Fruit fly (Drosophila melanogaster): ENCODE data around the gene Myb.
A peak's percentile ranks its signal among the peaks of the same experiment; 100 is the strongest.

Gene Myb

dm6 chrX:15818608-15819184, 38.9 kb downstream of the Myb start (continued):
- peak; percentile 11 for TF ChIP-seq Camta (GFP tag; optimal IDR thresholded peaks at IDR 0.05)
- peak; percentile 16 for TF ChIP-seq HmgZ (tag; optimal IDR thresholded peaks at IDR 0.05)
- TF ChIP-seq pan (optimal IDR thresholded peaks at IDR 0.05), result peak in 1 of 2 experiments; percentile 50
- peak in 1 of 2 experiments; percentile 14 for TF ChIP-seq pan (GFP tag; optimal IDR thresholded peaks at IDR 0.05 in 1 of 2, IDR thresholded peaks at IDR 0.05 in 1 of 2)
- peak; percentile 56; the same call in 1 of the 2 replicates for TF ChIP-seq seq (GFP tag; IDR thresholded peaks at IDR 0.05)
- TF ChIP-seq dan (GFP tag; IDR thresholded peaks at IDR 0.05), result no peak
- peak; percentile 94 for TF ChIP-seq Ets65A (GFP tag)
- TF ChIP-seq eve (GFP tag; optimal IDR thresholded peaks at IDR 0.05), result peak in 1 of 2 experiments; percentile 36
- TF ChIP-seq pum (GFP tag; optimal IDR thresholded peaks at IDR 0.05), result peak; percentile 11
- TF ChIP-seq Ptx1 (GFP tag; IDR thresholded peaks at IDR 0.05), result peak; percentile 42
- peak; percentile 8 for TF ChIP-seq jumu (GFP tag; optimal IDR thresholded peaks at IDR 0.05)

dm6 chrX:15817823-15818222, 39.8 kb downstream of the Myb start:
- TF ChIP-seq CG12071 (GFP tag; optimal IDR thresholded peaks at IDR 0.05) (no peak), CG17328 (GFP tag; IDR thresholded peaks at IDR 0.05) (no peak), br (optimal IDR thresholded peaks at IDR 0.05) (no peak), CoRest (tag; optimal IDR thresholded peaks at IDR 0.05) (no peak), CG32772 (GFP tag; IDR thresholded peaks at IDR 0.05) (no peak), Chrac-16 (GFP tag; optimal IDR thresholded peaks at IDR 0.05) (no peak), Ptx1 (GFP tag; IDR thresholded peaks at IDR 0.05) (no peak), dan (GFP tag; IDR thresholded peaks at IDR 0.05) (no peak), nerfin-1 (tag; optimal IDR thresholded peaks at IDR 0.05) (peak; percentile 90), CG13296 (GFP tag; optimal IDR thresholded peaks at IDR 0.05) (no peak), CG13123 (GFP tag; optimal IDR thresholded peaks at IDR 0.05) (no peak), CG7928 (GFP tag; optimal IDR thresholded peaks at IDR 0.05) (no peak), CG30431 (GFP tag; optimal IDR thresholded peaks at IDR 0.05) (no peak), pho (GFP tag; optimal IDR thresholded peaks at IDR 0.05) (no peak), sd (tag; optimal IDR thresholded peaks at IDR 0.05) (peak; percentile 89), schlank (tag; optimal IDR thresholded peaks at IDR 0.05) (no peak), Dip2 (GFP tag; IDR thresholded peaks at IDR 0.05) (no peak), crc (GFP tag; optimal IDR thresholded peaks at IDR 0.05) (no peak), CG34422 (GFP tag; IDR thresholded peaks at IDR 0.05) (no peak), pros (GFP tag; optimal IDR thresholded peaks at IDR 0.05) (peak; percentile 56), insv (GFP tag; optimal IDR thresholded peaks at IDR 0.05) (peak in 1 of 2 experiments; percentile 30), Atf3 (GFP tag; optimal IDR thresholded peaks at IDR 0.05) (no peak), CG16813 (GFP tag; IDR thresholded peaks at IDR 0.05; ENCODE audit: partially characterized antibody) (0 out of 3 replicates have a peak, but pooled peaks have one; percentile 25), ase (GFP tag; IDR thresholded peaks at IDR 0.05) (no peak), D (optimal IDR thresholded peaks at IDR 0.05) (peak; percentile 28), D (GFP tag; optimal IDR thresholded peaks at IDR 0.05) (no peak), CG32532 (GFP tag; IDR thresholded peaks at IDR 0.05) (no peak), Sry-β (GFP tag; optimal IDR thresholded peaks at IDR 0.05) (no peak), Sin3A (optimal IDR thresholded peaks at IDR 0.05) (no peak), kah (GFP tag; optimal IDR thresholded peaks at IDR 0.05) (no peak), CG11695 (GFP tag; IDR thresholded peaks at IDR 0.05) (no peak), B-H1 (GFP tag; IDR thresholded peaks at IDR 0.05) (no peak), Hmr (GFP tag; optimal IDR thresholded peaks at IDR 0.05) (no peak), pfk (GFP tag; optimal IDR thresholded peaks at IDR 0.05) (peak; percentile 40), CG6791 (GFP tag; IDR thresholded peaks at IDR 0.05; ENCODE audit: partially characterized antibody) (peak; percentile 62; the same call in 1 of the 3 replicates), Doc2 (GFP tag; IDR thresholded peaks at IDR 0.05) (no peak), CG9876 (GFP tag; optimal IDR thresholded peaks at IDR 0.05) (no peak), CG10147 (GFP tag; optimal IDR thresholded peaks at IDR 0.05) (no peak), crp (GFP tag; optimal IDR thresholded peaks at IDR 0.05) (no peak), CG11723 (GFP tag; optimal IDR thresholded peaks at IDR 0.05) (no peak), D19A (tag; optimal IDR thresholded peaks at IDR 0.05) (peak; percentile 5), CG17359 (tag; optimal IDR thresholded peaks at IDR 0.05) (no peak)
